Worm (Caenorhabditis elegans): Measurements from ENCODE around the gene pals-18.

- TF ChIP-seq ama-1 (optimal IDR thresholded peaks at IDR 0.05): no peak
- TF ChIP-seq ceh-9 (tag; optimal IDR thresholded peaks at IDR 0.05): no peak
- no peak for TF ChIP-seq sox-4 (tag; optimal IDR thresholded peaks at IDR 0.05)
- no peak for TF ChIP-seq pag-3 (tag; optimal IDR thresholded peaks at IDR 0.05; ENCODE audit: borderline replicate concordance)
- no peak for TF ChIP-seq ceh-14 (tag; optimal IDR thresholded peaks at IDR 0.05)
- TF ChIP-seq nfya-1 (tag; optimal IDR thresholded peaks at IDR 0.05): no peak
- TF ChIP-seq tbx-2 (tag; optimal IDR thresholded peaks at IDR 0.05): no peak
- no peak for TF ChIP-seq fkh-10 (GFP tag; optimal IDR thresholded peaks at IDR 0.05)
- TF ChIP-seq pqm-1 (tag; optimal IDR thresholded peaks at IDR 0.05): no peak
- TF ChIP-seq F13H6.1 (tag; optimal IDR thresholded peaks at IDR 0.05): no peak
Observed at ce11 chrIII:1409139-1409538, 5.9 kb downstream of the pals-18 start, which contains the start of gene Y82E9BR.22.
